Worm (Caenorhabditis elegans): ENCODE measurements around the gene aff-1.

The aff-1 gene

ce11 chrII:6812514-6812913 is 51.0 kb downstream of the aff-1 start:
- TF ChIP-seq nhr-129 (tag; optimal IDR thresholded peaks at IDR 0.05): no peak
- TF ChIP-seq unc-39 (tag; optimal IDR thresholded peaks at IDR 0.05): no peak
- TF ChIP-seq unc-62 (GFP tag; optimal IDR thresholded peaks at IDR 0.05): no peak
- no peak for TF ChIP-seq F13H6.1 (tag; optimal IDR thresholded peaks at IDR 0.05)
- TF ChIP-seq crh-2 (tag; optimal IDR thresholded peaks at IDR 0.05): peak; percentile 17
- no peak for TF ChIP-seq ztf-4 (tag; optimal IDR thresholded peaks at IDR 0.05)
- peak; percentile 1 for TF ChIP-seq Y55F3AM.14 (GFP tag; optimal IDR thresholded peaks at IDR 0.05)
- TF ChIP-seq ceh-16 (tag; optimal IDR thresholded peaks at IDR 0.05): no peak
- TF ChIP-seq unc-55 (GFP tag; optimal IDR thresholded peaks at IDR 0.05): no peak
- no peak for TF ChIP-seq fos-1 (tag; optimal IDR thresholded peaks at IDR 0.05)
- TF ChIP-seq nhr-25 (tag; optimal IDR thresholded peaks at IDR 0.05): no peak
- TF ChIP-seq alr-1 (tag; optimal IDR thresholded peaks at IDR 0.05): no peak
- no peak for TF ChIP-seq sem-4 (tag; optimal IDR thresholded peaks at IDR 0.05)
- no peak for TF ChIP-seq lin-11 (tag; optimal IDR thresholded peaks at IDR 0.05)
- peak; percentile 35 for TF ChIP-seq zag-1 (tag; optimal IDR thresholded peaks at IDR 0.05)
- peak; percentile 21 for TF ChIP-seq mab-5 (tag; optimal IDR thresholded peaks at IDR 0.05)
- TF ChIP-seq egl-27 (tag; optimal IDR thresholded peaks at IDR 0.05): no peak
- TF ChIP-seq ceh-82 (tag; optimal IDR thresholded peaks at IDR 0.05): no peak
- TF ChIP-seq sma-9 (GFP tag; optimal IDR thresholded peaks at IDR 0.05): peak; percentile 12
- TF ChIP-seq sma-9 (tag; optimal IDR thresholded peaks at IDR 0.05): no peak
- TF ChIP-seq gmeb-1 (tag; optimal IDR thresholded peaks at IDR 0.05): no peak
- TF ChIP-seq C34F6.9 (tag; optimal IDR thresholded peaks at IDR 0.05): peak; percentile 20
- no peak for TF ChIP-seq nhr-23 (tag; optimal IDR thresholded peaks at IDR 0.05)
- TF ChIP-seq ama-1 (optimal IDR thresholded peaks at IDR 0.05): no peak
- no peak for TF ChIP-seq snpc-4 (tag; optimal IDR thresholded peaks at IDR 0.05)
- TF ChIP-seq nhr-11 (tag; optimal IDR thresholded peaks at IDR 0.05): no peak
- no peak for TF ChIP-seq dmd-4 (tag; optimal IDR thresholded peaks at IDR 0.05)
- TF ChIP-seq sma-3 (GFP tag; optimal IDR thresholded peaks at IDR 0.05): no peak
- no peak for TF ChIP-seq aly-2 (tag; optimal IDR thresholded peaks at IDR 0.05)
- TF ChIP-seq elt-1 (tag; optimal IDR thresholded peaks at IDR 0.05): no peak
- no peak for TF ChIP-seq nhr-12 (tag; optimal IDR thresholded peaks at IDR 0.05)
- no peak for TF ChIP-seq elt-3 (tag; optimal IDR thresholded peaks at IDR 0.05)
- no peak for TF ChIP-seq nhr-77 (tag; optimal IDR thresholded peaks at IDR 0.05)
- TF ChIP-seq lin-13 (GFP tag; optimal IDR thresholded peaks at IDR 0.05): no peak
- TF ChIP-seq nhr-10 (tag; optimal IDR thresholded peaks at IDR 0.05): no peak
- no peak for TF ChIP-seq mbf-1 (tag; optimal IDR thresholded peaks at IDR 0.05)
- TF ChIP-seq peb-1 (tag; optimal IDR thresholded peaks at IDR 0.05): no peak
- peak; percentile 57 for TF ChIP-seq lin-39 (tag; optimal IDR thresholded peaks at IDR 0.05)
- TF ChIP-seq R02D3.7 (tag; optimal IDR thresholded peaks at IDR 0.05): no peak
- TF ChIP-seq lsy-2 (tag; optimal IDR thresholded peaks at IDR 0.05): peak in 1 of 2 experiments; percentile 17
- no peak for TF ChIP-seq nhr-21 (tag; optimal IDR thresholded peaks at IDR 0.05)
- no peak for TF ChIP-seq ztf-1 (GFP tag; conservative IDR thresholded peaks at IDR 0.05)
- TF ChIP-seq nhr-6 (tag; optimal IDR thresholded peaks at IDR 0.05): no peak
- TF ChIP-seq nhr-237 (tag; optimal IDR thresholded peaks at IDR 0.05): no peak
- no peak for TF ChIP-seq blmp-1 (tag; optimal IDR thresholded peaks at IDR 0.05; ENCODE audit: insufficient read depth)
- no peak for TF ChIP-seq ztf-11 (tag; optimal IDR thresholded peaks at IDR 0.05)
- peak in 1 of 2 experiments; percentile 47 for TF ChIP-seq mdl-1 (tag; optimal IDR thresholded peaks at IDR 0.05)
- no peak for TF ChIP-seq ZK546.5 (tag; optimal IDR thresholded peaks at IDR 0.05)
- TF ChIP-seq skn-1 (tag; optimal IDR thresholded peaks at IDR 0.05): no peak

- TF ChIP-seq peb-1 (tag; optimal IDR thresholded peaks at IDR 0.05): no peak
- TF ChIP-seq elt-1 (tag; optimal IDR thresholded peaks at IDR 0.05): no peak
- no peak for TF ChIP-seq nhr-6 (tag; optimal IDR thresholded peaks at IDR 0.05)
- no peak for TF ChIP-seq nhr-10 (tag; optimal IDR thresholded peaks at IDR 0.05)
- TF ChIP-seq ceh-82 (tag; optimal IDR thresholded peaks at IDR 0.05): no peak
- TF ChIP-seq mbf-1 (tag; optimal IDR thresholded peaks at IDR 0.05): no peak
- no peak for TF ChIP-seq nhr-237 (tag; optimal IDR thresholded peaks at IDR 0.05)
- TF ChIP-seq nhr-25 (tag; optimal IDR thresholded peaks at IDR 0.05): no peak
- no peak for TF ChIP-seq ztf-1 (GFP tag; conservative IDR thresholded peaks at IDR 0.05)
- TF ChIP-seq unc-55 (GFP tag; optimal IDR thresholded peaks at IDR 0.05): no peak
- TF ChIP-seq lin-39 (tag; optimal IDR thresholded peaks at IDR 0.05): no peak
- TF ChIP-seq blmp-1 (tag; optimal IDR thresholded peaks at IDR 0.05; ENCODE audit: insufficient read depth): no peak
- no peak for TF ChIP-seq C34F6.9 (tag; optimal IDR thresholded peaks at IDR 0.05)
- TF ChIP-seq unc-39 (tag; optimal IDR thresholded peaks at IDR 0.05): no peak
- TF ChIP-seq aly-2 (tag; optimal IDR thresholded peaks at IDR 0.05): no peak
- no peak for TF ChIP-seq zag-1 (tag; optimal IDR thresholded peaks at IDR 0.05)
- TF ChIP-seq nhr-129 (tag; optimal IDR thresholded peaks at IDR 0.05): no peak
- TF ChIP-seq nhr-11 (tag; optimal IDR thresholded peaks at IDR 0.05): no peak
These were observed 52.9 kb downstream of the aff-1 start, which contains the start of gene snt-1 for ce11 chrII:6810663-6811062. TSS of gene snt-1 (plus strand) at chrII:6810963.

Measured in whole organism, L2 larva.